Fruit fly (Drosophila melanogaster): ENCODE data around the gene CG3823.

The CG3823 gene

dm6 chrX:6316858-6317474 lies 13.2 kb downstream of the CG3823 start (continued):
- no peak for TF ChIP-seq Camta (GFP tag; optimal IDR thresholded peaks at IDR 0.05)
- peak; percentile 58; the same call in 1 of the 2 replicates for TF ChIP-seq Oaz (GFP tag; IDR thresholded peaks at IDR 0.05)
- peak; percentile 70 for TF ChIP-seq Fer3 (tag; optimal IDR thresholded peaks at IDR 0.05)
- TF ChIP-seq zen (tag; optimal IDR thresholded peaks at IDR 0.05): no peak
- peak; percentile 68 for TF ChIP-seq CG17328 (GFP tag; IDR thresholded peaks at IDR 0.05)
- no peak for TF ChIP-seq Sin3A (optimal IDR thresholded peaks at IDR 0.05)
- TF ChIP-seq CG3065 (GFP tag; optimal IDR thresholded peaks at IDR 0.05): no peak
- peak; percentile 65 for TF ChIP-seq tgo (GFP tag; IDR thresholded peaks at IDR 0.05)
- TF ChIP-seq CG11504 (tag; optimal IDR thresholded peaks at IDR 0.05): peak; percentile 73
- TF ChIP-seq usp (GFP tag; optimal IDR thresholded peaks at IDR 0.05): no peak
- no peak for TF ChIP-seq unc-4 (GFP tag; IDR thresholded peaks at IDR 0.05; ENCODE audit: partially characterized antibody)
- peak; percentile 66 for TF ChIP-seq grau (tag; optimal IDR thresholded peaks at IDR 0.05)
- TF ChIP-seq Optix (GFP tag; IDR thresholded peaks at IDR 0.05): peak; percentile 62; the same call in 2 of the 3 replicates
- TF ChIP-seq CG43689 (GFP tag; IDR thresholded peaks at IDR 0.05): 0 out of 2 replicates have a peak, but pooled peaks have one; percentile 24
- TF ChIP-seq ATbp (GFP tag; optimal IDR thresholded peaks at IDR 0.05): peak; percentile 51
- peak; percentile 83 for TF ChIP-seq CG12769 (tag; optimal IDR thresholded peaks at IDR 0.05)
- TF ChIP-seq hth (optimal IDR thresholded peaks at IDR 0.05): no peak
- peak; percentile 42 for TF ChIP-seq fd96Cb (tag; optimal IDR thresholded peaks at IDR 0.05)
- TF ChIP-seq CG16779 (GFP tag; IDR thresholded peaks at IDR 0.05): no peak
- TF ChIP-seq D (optimal IDR thresholded peaks at IDR 0.05): no peak
- peak; percentile 34 for TF ChIP-seq D (GFP tag; optimal IDR thresholded peaks at IDR 0.05)
- TF ChIP-seq Ets97D (GFP tag; optimal IDR thresholded peaks at IDR 0.05): no peak
- peak; percentile 33; the same call in 1 of the 2 replicates for TF ChIP-seq H2.0 (GFP tag; IDR thresholded peaks at IDR 0.05)
- TF ChIP-seq Meics (GFP tag; optimal IDR thresholded peaks at IDR 0.05): peak; percentile 80
- no peak for TF ChIP-seq CG16815 (GFP tag; optimal IDR thresholded peaks at IDR 0.05)
- TF ChIP-seq scrt (GFP tag; optimal IDR thresholded peaks at IDR 0.05): peak; percentile 48
- TF ChIP-seq mld (GFP tag; IDR thresholded peaks at IDR 0.05; ENCODE audit: partially characterized antibody): no peak
- peak; percentile 29 for TF ChIP-seq CHES-1-like (GFP tag; optimal IDR thresholded peaks at IDR 0.05)
- peak; percentile 18 for TF ChIP-seq Chrac-16 (GFP tag; optimal IDR thresholded peaks at IDR 0.05)
- TF ChIP-seq fru (optimal IDR thresholded peaks at IDR 0.05): no peak
- TF ChIP-seq TFAM (GFP tag; optimal IDR thresholded peaks at IDR 0.05): no peak
- TF ChIP-seq MBD-R2 (GFP tag; IDR thresholded peaks at IDR 0.05): peak; percentile 40; the same call in 1 of the 2 replicates
- TF ChIP-seq dmrt11E (tag; optimal IDR thresholded peaks at IDR 0.05): no peak
- TF ChIP-seq CG2116 (GFP tag; optimal IDR thresholded peaks at IDR 0.05): no peak
- peak; percentile 56; the same call in 2 of the 3 replicates for TF ChIP-seq ase (GFP tag; IDR thresholded peaks at IDR 0.05)
- no peak for TF ChIP-seq MESR4 (GFP tag; optimal IDR thresholded peaks at IDR 0.05)
- peak; percentile 7 for TF ChIP-seq CG3995 (GFP tag; optimal IDR thresholded peaks at IDR 0.05)
- TF ChIP-seq CG11695 (GFP tag; IDR thresholded peaks at IDR 0.05): peak; percentile 79
- TF ChIP-seq corto (GFP tag; optimal IDR thresholded peaks at IDR 0.05): no peak
- TF ChIP-seq CG18764 (GFP tag; optimal IDR thresholded peaks at IDR 0.05): no peak
- TF ChIP-seq Stat92E (GFP tag; optimal IDR thresholded peaks at IDR 0.05): no peak
- TF ChIP-seq gsb (GFP tag; IDR thresholded peaks at IDR 0.05): peak; percentile 21; the same call in 1 of the 2 replicates
- TF ChIP-seq Bteb2 (GFP tag; optimal IDR thresholded peaks at IDR 0.05): no peak
- peak; percentile 5 for TF ChIP-seq Antp (GFP tag; optimal IDR thresholded peaks at IDR 0.05)
- TF ChIP-seq CG34224 (GFP tag; IDR thresholded peaks at IDR 0.05; ENCODE audit: partially characterized antibody): no peak
- peak; percentile 44 for TF ChIP-seq CG12071 (GFP tag; optimal IDR thresholded peaks at IDR 0.05)
- no peak for TF ChIP-seq Side (GFP tag; optimal IDR thresholded peaks at IDR 0.05)
- TF ChIP-seq tio (GFP tag; optimal IDR thresholded peaks at IDR 0.05): no peak
- no peak for TF ChIP-seq Dll (GFP tag; IDR thresholded peaks at IDR 0.05; ENCODE audit: partially characterized antibody)
- TF ChIP-seq CG8359 (GFP tag; optimal IDR thresholded peaks at IDR 0.05; ENCODE audit: borderline replicate concordance): no peak
- TF ChIP-seq luna (GFP tag; optimal IDR thresholded peaks at IDR 0.05): no peak

All from whole organism, embryonic.